Fruit fly (Drosophila melanogaster): ENCODE results near the gene SIFaR.

The SIFaR gene

dm6 chr3R:21296038-21296727 is 2.4 kb upstream of the SIFaR start (continued):
- peak; percentile 94 for TF ChIP-seq CG6808 (GFP tag; optimal IDR thresholded peaks at IDR 0.05)
- TF ChIP-seq fd59A (GFP tag; optimal IDR thresholded peaks at IDR 0.05) = peak; percentile 88
- peak; percentile 80 for TF ChIP-seq CG7368 (GFP tag; optimal IDR thresholded peaks at IDR 0.05)
- TF ChIP-seq Blimp-1 (GFP tag; optimal IDR thresholded peaks at IDR 0.05) = peak; percentile 79
- TF ChIP-seq CG15336 (GFP tag; IDR thresholded peaks at IDR 0.05) = no peak
- peak; percentile 81 for TF ChIP-seq lz (GFP tag; optimal IDR thresholded peaks at IDR 0.05)
- TF ChIP-seq CG3032 (tag; optimal IDR thresholded peaks at IDR 0.05) = peak; percentile 91
- TF ChIP-seq dsx (GFP tag; optimal IDR thresholded peaks at IDR 0.05; ENCODE audit: poor library complexity, severe bottlenecking) = peak; percentile 89
- TF ChIP-seq pdm3 (GFP tag; optimal IDR thresholded peaks at IDR 0.05) = peak; percentile 91
- peak; percentile 92 for TF ChIP-seq CG32006 (GFP tag; optimal IDR thresholded peaks at IDR 0.05)
- TF ChIP-seq Sox102F (GFP tag; optimal IDR thresholded peaks at IDR 0.05) = peak; percentile 94
- peak; percentile 98 for TF ChIP-seq Eip78C (GFP tag)
- peak; percentile 90 for TF ChIP-seq CG34406 (GFP tag; optimal IDR thresholded peaks at IDR 0.05)
- peak; percentile 90 for TF ChIP-seq OdsH (GFP tag; optimal IDR thresholded peaks at IDR 0.05)
- no peak for TF ChIP-seq CG8119 (GFP tag; IDR thresholded peaks at IDR 0.05)
- TF ChIP-seq CG10669 (GFP tag; optimal IDR thresholded peaks at IDR 0.05) = peak; percentile 95
- TF ChIP-seq CG4318 (GFP tag; optimal IDR thresholded peaks at IDR 0.05) = peak; percentile 83
- peak; percentile 82 to 84 for TF ChIP-seq salr (GFP tag; optimal IDR thresholded peaks at IDR 0.05)
- TF ChIP-seq achi (GFP tag; optimal IDR thresholded peaks at IDR 0.05) = peak; percentile 90
- peak; percentile 86 for TF ChIP-seq CG3919 (GFP tag; optimal IDR thresholded peaks at IDR 0.05)
- TF ChIP-seq esn (GFP tag; optimal IDR thresholded peaks at IDR 0.05) = peak; percentile 90
- TF ChIP-seq CG1621 (tag; optimal IDR thresholded peaks at IDR 0.05) = peak; percentile 85
- peak; percentile 95 for TF ChIP-seq ss (GFP tag; optimal IDR thresholded peaks at IDR 0.05)
- TF ChIP-seq acj6 (GFP tag; optimal IDR thresholded peaks at IDR 0.05) = peak; percentile 91
- TF ChIP-seq Eip75B (GFP tag; optimal IDR thresholded peaks at IDR 0.05) = peak; percentile 80
- peak; percentile 91 for TF ChIP-seq Hr4 (GFP tag; optimal IDR thresholded peaks at IDR 0.05)
- TF ChIP-seq eg (GFP tag; IDR thresholded peaks at IDR 0.05) = no peak
- TF ChIP-seq dac (GFP tag; optimal IDR thresholded peaks at IDR 0.05) = peak; percentile 64

- TF ChIP-seq CG11294 (GFP tag; IDR thresholded peaks at IDR 0.05) (no peak), CG6854 (GFP tag; optimal IDR thresholded peaks at IDR 0.05) (no peak), CG4318 (GFP tag; optimal IDR thresholded peaks at IDR 0.05) (no peak), Gug (GFP tag; IDR thresholded peaks at IDR 0.05) (no peak), spab (GFP tag; optimal IDR thresholded peaks at IDR 0.05) (no peak), CG3919 (GFP tag; optimal IDR thresholded peaks at IDR 0.05) (no peak)
These were observed 1.9 kb upstream of the SIFaR start for dm6 chr3R:21295695-21296037.

dm6 chr3R:21295004-21295403 is 1.2 kb upstream of the SIFaR start:
- TF ChIP-seq Smox (GFP tag; optimal IDR thresholded peaks at IDR 0.05) (no peak), Eip78C (GFP tag) (peak; percentile 62)

dm6 chr3R:21289071-21289613 is 4.7 kb downstream of the SIFaR start:
- TF ChIP-seq Eip93F (GFP tag; optimal IDR thresholded peaks at IDR 0.05) (no peak), Eip78C (GFP tag) (peak; percentile 26)

Data from whole organism, prepupa.